Worm (Caenorhabditis elegans): ENCODE measurements around the gene srd-63.

ce11 chrV:16350061-16350460 lies 43.6 kb downstream of the srd-63 start:
- TF ChIP-seq W03F9.2 (tag; optimal IDR thresholded peaks at IDR 0.05) (no peak), him-1 (tag; optimal IDR thresholded peaks at IDR 0.05) (no peak)

Measured in whole organism, L4/young adult.